Worm (Caenorhabditis elegans): ENCODE measurements around the gene set-8.
A peak's percentile ranks its signal among the peaks of the same experiment; 100 is the strongest.

The set-8 gene

DNA sequence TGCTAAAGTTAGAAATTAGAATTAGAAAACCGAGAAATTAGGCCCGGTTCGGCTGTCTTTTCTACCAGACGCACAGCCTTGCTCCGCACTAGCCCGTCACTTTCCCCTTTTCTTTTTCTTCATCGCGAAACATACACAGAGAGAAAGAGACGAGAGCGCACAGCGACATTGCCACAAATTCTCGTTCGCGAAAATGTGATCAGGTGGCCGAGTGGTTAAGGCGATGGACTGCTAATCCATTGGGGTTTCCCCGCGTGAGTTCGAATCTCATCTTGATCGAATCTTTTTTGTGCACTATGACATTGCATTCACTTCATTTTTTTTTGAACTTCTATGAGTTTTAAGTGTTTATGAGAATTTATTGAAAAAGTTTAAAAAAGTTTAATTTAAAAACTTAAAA is 4.1 kb upstream of the set-8 start (continued):
- TF ChIP-seq lin-35 (GFP tag; optimal IDR thresholded peaks at IDR 0.05) = peak in 1 of 3 experiments; percentile 42
- TF ChIP-seq zfh-2 (GFP tag; conservative IDR thresholded peaks at IDR 0.05) = peak; percentile 40; the same call in 1 of the 2 replicates
- TF ChIP-seq F22D6.2 (tag; optimal IDR thresholded peaks at IDR 0.05) = no peak
- TF ChIP-seq dpl-1 (GFP tag; optimal IDR thresholded peaks at IDR 0.05) = no peak
- TF ChIP-seq Y67H2A.10 (GFP tag; conservative IDR thresholded peaks at IDR 0.05) = no peak
- TF ChIP-seq hsf-1 (GFP tag; IDR thresholded peaks at IDR 0.05) = no peak
- peak; percentile 32 for TF ChIP-seq nhr-179 (tag; optimal IDR thresholded peaks at IDR 0.05)
- peak; percentile 57 for TF ChIP-seq ceh-27 (GFP tag; optimal IDR thresholded peaks at IDR 0.05)
- TF ChIP-seq ztf-25 (GFP tag; IDR thresholded peaks at IDR 0.05) = no peak
- TF ChIP-seq mcd-1 (GFP tag; IDR thresholded peaks at IDR 0.05) = peak; percentile 65
- no peak for TF ChIP-seq tbx-9 (tag; optimal IDR thresholded peaks at IDR 0.05; ENCODE audit: borderline replicate concordance)
- TF ChIP-seq K11D2.4 (GFP tag; IDR thresholded peaks at IDR 0.05) = peak; percentile 60
- no peak for TF ChIP-seq nfya-1 (tag; optimal IDR thresholded peaks at IDR 0.05; ENCODE audit: borderline replicate concordance, insufficient read depth)
- no peak for TF ChIP-seq hlh-26 (GFP tag; conservative IDR thresholded peaks at IDR 0.05)
- TF ChIP-seq hmg-1.2 (GFP tag; IDR thresholded peaks at IDR 0.05) = peak; percentile 78
- TF ChIP-seq ztf-26 (tag; optimal IDR thresholded peaks at IDR 0.05) = no peak
- TF ChIP-seq unc-130 (GFP tag; optimal IDR thresholded peaks at IDR 0.05) = no peak
- TF ChIP-seq atf-7 (tag; optimal IDR thresholded peaks at IDR 0.05) = no peak
- no peak for TF ChIP-seq ccch-3 (GFP tag; optimal IDR thresholded peaks at IDR 0.05)
- no peak for TF ChIP-seq F49E8.2 (tag; optimal IDR thresholded peaks at IDR 0.05; ENCODE audit: insufficient read depth)
- peak; percentile 47; the same call in 1 of the 2 replicates for TF ChIP-seq nfyb-1 (GFP tag; IDR thresholded peaks at IDR 0.05)
- TF ChIP-seq snpc-4 (GFP tag; optimal IDR thresholded peaks at IDR 0.05) = peak; percentile 9
- TF ChIP-seq snpc-4 (tag; optimal IDR thresholded peaks at IDR 0.05) = peak in 3 of 4 experiments; percentile 31 to 65 (median 41)
- TF ChIP-seq hlh-12 (tag; optimal IDR thresholded peaks at IDR 0.05) = no peak
- no peak for TF ChIP-seq bed-1 (GFP tag; IDR thresholded peaks at IDR 0.05)
- TF ChIP-seq dpff-1 (tag; optimal IDR thresholded peaks at IDR 0.05) = no peak
- TF ChIP-seq athp-1 (tag; optimal IDR thresholded peaks at IDR 0.05) = no peak
- peak; percentile 48 for TF ChIP-seq attf-3 (GFP tag; conservative IDR thresholded peaks at IDR 0.05)
- no peak for TF ChIP-seq ceh-40 (GFP tag; IDR thresholded peaks at IDR 0.05)
- TF ChIP-seq egrh-3 (GFP tag; IDR thresholded peaks at IDR 0.05) = no peak
- TF ChIP-seq efl-1 (GFP tag; optimal IDR thresholded peaks at IDR 0.05) = no peak
- TF ChIP-seq tlf-1 (GFP tag; optimal IDR thresholded peaks at IDR 0.05) = no peak
- peak; percentile 14 for TF ChIP-seq ztf-18 (tag; optimal IDR thresholded peaks at IDR 0.05)
- peak; percentile 68 for TF ChIP-seq rcor-1 (GFP tag; IDR thresholded peaks at IDR 0.05)
- TF ChIP-seq F33H1.4 (GFP tag; IDR thresholded peaks at IDR 0.05) = no peak
- no peak for TF ChIP-seq fkh-3 (tag; optimal IDR thresholded peaks at IDR 0.05)

DNA sequence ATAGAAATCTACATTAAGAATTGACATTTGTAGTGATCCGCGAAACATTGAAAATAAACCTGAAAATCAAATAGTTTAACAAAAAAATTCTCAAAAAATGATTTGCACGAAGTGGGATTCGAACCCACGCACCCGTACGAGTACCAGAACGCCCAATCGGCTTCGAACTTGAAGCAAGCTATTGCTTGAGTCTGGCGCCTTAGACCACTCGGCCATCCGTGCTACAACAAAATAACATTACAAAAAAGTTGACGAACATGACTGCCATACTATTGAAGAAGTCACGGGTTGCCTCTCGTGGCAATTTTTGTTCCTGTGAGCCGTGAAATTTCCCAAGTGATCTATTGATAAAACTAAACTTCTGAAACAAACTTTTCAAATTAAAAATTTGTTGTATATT is 3.2 kb upstream of the set-8 start:
- TF ChIP-seq nfya-1 (tag; optimal IDR thresholded peaks at IDR 0.05; ENCODE audit: borderline replicate concordance, insufficient read depth) (no peak), madf-6 (GFP tag; IDR thresholded peaks at IDR 0.05) (0 out of 2 replicates have a peak, but pooled peaks have one; percentile 18), fkh-3 (tag; optimal IDR thresholded peaks at IDR 0.05) (no peak), pbrm-1 (GFP tag; IDR thresholded peaks at IDR 0.05) (peak; percentile 76), snpc-4 (GFP tag; optimal IDR thresholded peaks at IDR 0.05) (peak; percentile 62), snpc-4 (tag; optimal IDR thresholded peaks at IDR 0.05) (peak in 2 of 4 experiments; percentile 36 to 58), attf-3 (GFP tag; conservative IDR thresholded peaks at IDR 0.05) (no peak), rpc-1 (optimal IDR thresholded peaks at IDR 0.05) (peak; percentile 75), rpc-1 (tag; optimal IDR thresholded peaks at IDR 0.05) (peak; percentile 90), zfh-2 (GFP tag; conservative IDR thresholded peaks at IDR 0.05) (no peak), rec-8 (tag; optimal IDR thresholded peaks at IDR 0.05) (no peak), madf-10 (tag; optimal IDR thresholded peaks at IDR 0.05) (no peak), hmg-20 (GFP tag; IDR thresholded peaks at IDR 0.05) (peak; percentile 55; the same call in 1 of the 2 replicates), hmg-1.2 (GFP tag; IDR thresholded peaks at IDR 0.05) (peak; percentile 44; the same call in 1 of the 2 replicates), die-1 (tag; optimal IDR thresholded peaks at IDR 0.05) (peak; percentile 64), F33H1.4 (GFP tag; IDR thresholded peaks at IDR 0.05) (no peak), mes-4 (tag; optimal IDR thresholded peaks at IDR 0.05) (peak; percentile 39), madf-3 (GFP tag; IDR thresholded peaks at IDR 0.05) (no peak), aptf-3 (GFP tag; IDR thresholded peaks at IDR 0.05) (no peak), Y56A3A.18 (GFP tag; IDR thresholded peaks at IDR 0.05) (no peak), ztf-18 (tag; optimal IDR thresholded peaks at IDR 0.05) (no peak), nhr-179 (tag; optimal IDR thresholded peaks at IDR 0.05) (no peak)
